Worm (Caenorhabditis elegans): ENCODE measurements around the gene pdtf-1.
A peak's percentile ranks its signal among the peaks of the same experiment; 100 is the strongest.

Gene pdtf-1

DNA sequence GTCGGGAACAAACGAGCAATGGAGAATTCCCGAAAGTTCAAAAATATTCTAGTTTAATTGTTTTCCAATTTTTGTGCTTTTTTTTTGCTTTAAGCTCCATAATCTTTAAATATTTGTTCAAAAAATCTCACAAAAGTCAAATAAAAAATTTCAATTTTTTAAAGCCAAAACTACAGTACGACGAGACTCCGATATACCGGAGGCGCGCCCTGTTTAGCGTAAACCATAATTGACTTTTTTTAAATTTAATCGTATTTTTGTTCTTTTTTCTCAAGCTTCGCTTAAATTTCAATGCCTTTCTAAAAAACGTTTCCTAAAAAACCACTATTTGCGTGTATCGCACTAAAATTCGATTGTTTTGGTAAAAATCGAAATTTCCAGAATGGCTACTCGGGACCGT lies 24.1 kb downstream of the pdtf-1 start, which contains the start of gene syx-4:
Gene syx-4, plus strand, starts transcription at position 382 of the 400 bp plus-strand sequence.
- TF ChIP-seq Y79H2A.3 (GFP tag; conservative IDR thresholded peaks at IDR 0.05) (no peak), lsl-1 (GFP tag; optimal IDR thresholded peaks at IDR 0.05) (peak; percentile 25), lag-1 (GFP tag; IDR thresholded peaks at IDR 0.05) (no peak), sptf-2 (GFP tag; optimal IDR thresholded peaks at IDR 0.05) (no peak), ceh-58 (GFP tag; IDR thresholded peaks at IDR 0.05) (no peak), attf-3 (GFP tag; conservative IDR thresholded peaks at IDR 0.05) (peak; percentile 82)

DNA sequence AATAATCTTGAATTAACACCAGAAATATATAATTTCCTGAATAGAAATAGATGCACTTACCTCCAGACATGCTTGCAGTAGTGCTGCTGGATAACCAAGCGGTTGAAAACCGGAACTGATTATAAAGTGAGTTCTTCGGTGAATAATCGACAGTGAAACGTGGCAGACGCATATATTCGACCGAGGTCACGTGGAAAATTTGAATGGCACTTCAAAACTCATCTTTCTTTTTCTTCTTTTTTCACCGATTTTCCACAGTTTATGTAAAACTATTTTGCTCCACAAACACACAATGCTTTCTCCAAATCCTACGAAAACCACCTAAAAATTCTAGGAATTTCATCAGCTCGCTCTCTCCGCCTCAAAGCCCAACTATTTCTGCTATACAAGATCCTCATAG lies 27.4 kb downstream of the pdtf-1 start, which contains the start of gene ant-1.4:
Gene ant-1.4, minus strand, starts transcription at position 101 of the 400 bp plus-strand sequence.
- TF ChIP-seq ccch-3 (GFP tag; optimal IDR thresholded peaks at IDR 0.05): no peak
- TF ChIP-seq mxl-1 (tag; optimal IDR thresholded peaks at IDR 0.05): no peak

DNA sequence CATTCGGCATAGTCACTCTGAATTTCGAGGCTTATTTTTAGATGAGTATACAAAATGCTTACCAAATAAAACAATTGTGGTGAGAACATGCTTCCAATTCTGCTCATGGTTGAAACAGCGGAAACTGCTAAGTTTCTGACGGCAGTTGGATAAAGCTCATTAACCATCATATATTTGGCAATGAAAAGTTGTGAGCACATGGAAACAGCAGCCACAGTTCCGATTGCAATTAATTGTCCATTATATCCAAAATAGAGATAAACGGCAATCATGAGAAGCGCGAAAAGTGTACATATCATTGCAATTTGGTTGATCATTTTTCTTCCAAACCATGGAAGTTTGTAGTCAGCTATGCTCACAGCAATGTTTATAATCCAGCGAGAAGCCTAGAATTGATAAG lies 28.3 kb downstream of the pdtf-1 start:
- no peak for TF ChIP-seq C17E4.6 (GFP tag; IDR thresholded peaks at IDR 0.05)
- no peak for TF ChIP-seq nhr-90 (tag; optimal IDR thresholded peaks at IDR 0.05)
- no peak for TF ChIP-seq gei-17 (GFP tag; optimal IDR thresholded peaks at IDR 0.05)

DNA sequence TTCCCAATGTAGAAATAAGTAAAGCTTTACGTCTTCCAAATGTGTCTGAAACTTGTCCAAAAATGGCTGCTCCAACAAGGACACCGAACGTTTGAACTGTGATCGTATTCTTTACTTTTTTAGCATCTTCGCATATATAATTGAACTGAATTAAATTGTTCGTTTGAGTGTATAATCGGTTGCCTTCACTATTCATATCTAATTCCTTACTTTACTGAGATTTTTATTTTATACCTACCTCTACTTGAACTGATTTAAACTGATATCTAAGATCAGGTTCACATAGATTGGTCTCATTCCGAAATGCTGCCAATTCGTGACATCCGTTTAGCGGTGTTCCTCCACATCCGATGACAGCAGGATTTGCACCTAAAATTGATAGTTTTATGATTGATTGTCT lies 29.5 kb downstream of the pdtf-1 start:
- no peak for TF ChIP-seq ztf-18 (tag; optimal IDR thresholded peaks at IDR 0.05)
- TF ChIP-seq ztf-28 (GFP tag; IDR thresholded peaks at IDR 0.05): no peak
- no peak for TF ChIP-seq F57C9.4 (tag; optimal IDR thresholded peaks at IDR 0.05)
- no peak for TF ChIP-seq ztf-26 (tag; optimal IDR thresholded peaks at IDR 0.05)
- no peak for TF ChIP-seq lir-1 (GFP tag; conservative IDR thresholded peaks at IDR 0.05)
- TF ChIP-seq Y67H2A.10 (GFP tag; conservative IDR thresholded peaks at IDR 0.05): no peak
- no peak for TF ChIP-seq C06A6.2 (GFP tag; conservative IDR thresholded peaks at IDR 0.05)
- TF ChIP-seq ceh-27 (GFP tag; optimal IDR thresholded peaks at IDR 0.05): no peak
- TF ChIP-seq aptf-2 (GFP tag; conservative IDR thresholded peaks at IDR 0.05): no peak
- no peak for TF ChIP-seq gei-17 (GFP tag; optimal IDR thresholded peaks at IDR 0.05)
- TF ChIP-seq ets-4 (GFP tag; optimal IDR thresholded peaks at IDR 0.05): no peak
- TF ChIP-seq K12H6.12 (tag; optimal IDR thresholded peaks at IDR 0.05): no peak
- no peak for TF ChIP-seq dpl-1 (GFP tag; optimal IDR thresholded peaks at IDR 0.05)
- no peak for TF ChIP-seq nhr-27 (tag; optimal IDR thresholded peaks at IDR 0.05)
- TF ChIP-seq Y53F4B.3 (GFP tag; IDR thresholded peaks at IDR 0.05): no peak
- TF ChIP-seq Y56A3A.18 (GFP tag; IDR thresholded peaks at IDR 0.05): no peak
- TF ChIP-seq ZK185.1 (tag; optimal IDR thresholded peaks at IDR 0.05; ENCODE audit: poor library complexity, severe bottlenecking): no peak
- no peak for TF ChIP-seq ztf-22 (GFP tag; optimal IDR thresholded peaks at IDR 0.05)
- TF ChIP-seq tbp1 (GFP tag; optimal IDR thresholded peaks at IDR 0.05): no peak

DNA sequence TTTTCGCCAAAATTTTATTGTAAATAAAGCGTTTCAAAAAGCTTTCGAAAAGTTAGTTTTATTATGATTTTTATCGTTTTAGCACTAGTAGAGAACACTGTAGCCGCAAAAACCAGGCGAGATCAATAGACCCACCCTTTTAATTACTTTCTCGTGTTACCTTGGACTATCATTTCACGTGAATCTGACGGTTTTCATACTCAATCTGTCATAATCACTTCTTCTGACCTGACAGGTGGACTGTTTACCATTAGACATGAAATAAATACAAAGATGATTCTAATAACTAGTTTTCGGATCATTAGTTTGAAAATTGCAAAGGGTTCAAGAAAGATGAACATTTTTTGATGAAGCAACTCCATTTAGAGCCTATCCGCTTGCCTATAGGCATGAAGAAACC lies 30.2 kb downstream of the pdtf-1 start:
- TF ChIP-seq hmg-20 (GFP tag; IDR thresholded peaks at IDR 0.05): no peak
- TF ChIP-seq sptf-2 (GFP tag; optimal IDR thresholded peaks at IDR 0.05): no peak
- TF ChIP-seq sea-2 (GFP tag; IDR thresholded peaks at IDR 0.05): no peak
- peak; percentile 43 for TF ChIP-seq unc-62 (GFP tag; optimal IDR thresholded peaks at IDR 0.05)

DNA sequence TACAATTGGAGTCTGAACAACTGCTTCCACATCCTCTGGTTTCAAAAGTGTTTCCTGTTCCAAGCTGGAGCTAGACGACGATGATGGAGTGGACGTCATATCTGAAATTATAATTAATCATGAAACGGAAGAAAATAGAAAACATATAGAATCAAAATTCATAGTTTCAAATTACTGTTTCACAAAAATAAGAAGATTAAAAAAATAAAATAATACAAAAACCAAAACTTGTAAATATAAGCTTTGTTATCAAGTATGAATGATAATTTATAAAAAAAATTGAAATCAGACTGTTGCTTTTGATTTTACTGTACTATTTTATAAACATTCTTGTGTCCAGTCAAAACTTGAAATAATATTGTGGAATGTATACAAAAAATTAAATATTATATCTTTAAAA lies 30.9 kb downstream of the pdtf-1 start, which contains the start of gene str-176:
Gene str-176, minus strand, starts transcription at position 101 of the 400 bp plus-strand sequence.
- TF ChIP-seq T07F8.4 (tag; optimal IDR thresholded peaks at IDR 0.05) (no peak), tbp1 (GFP tag; optimal IDR thresholded peaks at IDR 0.05) (no peak), nhr-27 (tag; optimal IDR thresholded peaks at IDR 0.05) (no peak), tbx-9 (tag; optimal IDR thresholded peaks at IDR 0.05; ENCODE audit: borderline replicate concordance) (no peak), lin-35 (GFP tag; optimal IDR thresholded peaks at IDR 0.05) (no peak), ZK185.1 (tag; optimal IDR thresholded peaks at IDR 0.05; ENCODE audit: poor library complexity, severe bottlenecking) (no peak), chd-7 (tag; optimal IDR thresholded peaks at IDR 0.05) (no peak), dpl-1 (GFP tag; optimal IDR thresholded peaks at IDR 0.05) (no peak)

Data from whole organism, young adult.